Worm (Caenorhabditis elegans): ENCODE data around the gene unc-42.
A peak's percentile ranks its signal among the peaks of the same experiment; 100 is the strongest.

Gene unc-42

DNA sequence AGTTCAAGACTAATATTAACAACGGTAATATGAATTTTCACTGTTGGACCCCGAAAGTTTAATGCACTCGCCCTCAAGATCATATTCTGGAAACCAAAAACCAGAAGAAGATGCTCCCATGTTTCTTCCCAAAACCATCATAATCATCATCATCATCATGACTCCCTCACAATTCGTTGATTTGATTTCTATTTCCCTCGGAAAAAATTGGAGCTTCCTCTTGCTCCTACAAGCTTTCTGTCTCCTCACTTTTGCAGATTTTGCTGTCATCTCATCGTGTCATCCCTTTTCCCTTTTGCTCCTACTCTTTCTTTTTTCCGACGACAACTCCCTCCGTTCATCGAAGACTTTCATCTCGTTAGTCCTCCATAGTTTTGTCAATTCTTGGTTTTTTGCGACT is 2.8 kb upstream of the unc-42 start, which contains the start of gene F46B6.2:
TSS of gene F46B6.2 (plus strand) at position 316 of the 400 bp plus-strand sequence.
- TF ChIP-seq ama-1 (optimal IDR thresholded peaks at IDR 0.05) (no peak), jun-1 (tag; optimal IDR thresholded peaks at IDR 0.05) (no peak), nhr-237 (tag; optimal IDR thresholded peaks at IDR 0.05) (no peak), ceh-28 (tag; optimal IDR thresholded peaks at IDR 0.05) (no peak), unc-62 (GFP tag; optimal IDR thresholded peaks at IDR 0.05) (no peak), ztf-11 (tag; optimal IDR thresholded peaks at IDR 0.05) (no peak), elt-2 (tag; optimal IDR thresholded peaks at IDR 0.05) (no peak), lin-39 (tag; optimal IDR thresholded peaks at IDR 0.05) (no peak), fos-1 (tag; optimal IDR thresholded peaks at IDR 0.05) (no peak), eor-1 (tag; optimal IDR thresholded peaks at IDR 0.05) (no peak), fkh-2 (tag; optimal IDR thresholded peaks at IDR 0.05) (no peak), mml-1 (tag; optimal IDR thresholded peaks at IDR 0.05) (no peak), ZK546.5 (tag; optimal IDR thresholded peaks at IDR 0.05) (no peak), nhr-28 (tag; optimal IDR thresholded peaks at IDR 0.05) (no peak), nhr-67 (tag; optimal IDR thresholded peaks at IDR 0.05) (no peak)

DNA sequence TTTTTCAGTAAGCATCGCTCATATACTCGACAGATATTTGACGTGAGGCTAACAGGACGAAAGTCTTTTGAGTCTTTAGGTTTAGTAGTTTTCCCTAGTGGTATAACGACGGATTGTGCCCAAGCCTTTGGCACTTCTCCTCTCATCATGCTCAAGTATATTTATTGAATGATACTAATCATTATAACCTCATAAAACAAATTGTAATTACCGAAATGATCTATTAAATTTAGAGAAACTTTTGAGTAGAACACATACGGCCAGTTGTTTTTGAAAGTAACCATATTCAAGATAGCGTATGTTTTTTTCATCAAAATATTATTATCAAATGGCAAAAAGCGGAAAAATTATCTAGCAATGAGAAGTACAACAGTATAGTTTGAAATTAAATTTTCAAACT is 2.1 kb upstream of the unc-42 start:
- no peak for TF ChIP-seq nhr-23 (tag; optimal IDR thresholded peaks at IDR 0.05)
- TF ChIP-seq unc-62 (GFP tag; optimal IDR thresholded peaks at IDR 0.05) = no peak
- no peak for TF ChIP-seq nhr-237 (tag; optimal IDR thresholded peaks at IDR 0.05)
- TF ChIP-seq pqm-1 (tag; optimal IDR thresholded peaks at IDR 0.05) = no peak
- TF ChIP-seq eor-1 (tag; optimal IDR thresholded peaks at IDR 0.05) = no peak
- TF ChIP-seq jun-1 (tag; optimal IDR thresholded peaks at IDR 0.05) = no peak
- no peak for TF ChIP-seq nhr-67 (tag; optimal IDR thresholded peaks at IDR 0.05)
- no peak for TF ChIP-seq tbx-2 (tag; optimal IDR thresholded peaks at IDR 0.05)
- no peak for TF ChIP-seq unc-39 (tag; optimal IDR thresholded peaks at IDR 0.05)
- TF ChIP-seq skn-1 (tag; optimal IDR thresholded peaks at IDR 0.05) = no peak
- no peak for TF ChIP-seq nhr-12 (tag; optimal IDR thresholded peaks at IDR 0.05)
- no peak for TF ChIP-seq nhr-76 (tag; optimal IDR thresholded peaks at IDR 0.05)
- no peak for TF ChIP-seq snpc-4 (tag; optimal IDR thresholded peaks at IDR 0.05)

DNA sequence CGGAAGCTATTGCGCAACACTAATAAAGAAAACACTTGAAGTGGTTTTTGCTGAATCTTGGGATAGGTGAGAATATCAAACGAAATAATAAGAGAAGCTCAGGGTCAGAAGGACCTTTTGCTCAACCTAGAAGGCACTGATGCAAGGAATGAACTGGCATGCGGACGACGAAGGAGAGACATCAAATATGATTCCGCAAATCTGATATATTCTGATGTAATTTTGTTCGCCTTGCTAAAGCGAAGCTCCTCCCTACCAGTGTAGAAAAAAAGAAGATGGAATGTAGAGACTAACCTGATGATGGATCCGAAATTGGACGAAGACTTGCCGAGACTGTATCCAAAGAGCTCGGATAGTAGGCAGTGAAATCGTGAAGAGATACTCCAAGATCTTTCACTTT is 1.2 kb downstream of the unc-42 start:
- TF ChIP-seq fkh-10 (GFP tag; optimal IDR thresholded peaks at IDR 0.05) (peak; percentile 24), snpc-4 (tag; optimal IDR thresholded peaks at IDR 0.05) (no peak)

DNA sequence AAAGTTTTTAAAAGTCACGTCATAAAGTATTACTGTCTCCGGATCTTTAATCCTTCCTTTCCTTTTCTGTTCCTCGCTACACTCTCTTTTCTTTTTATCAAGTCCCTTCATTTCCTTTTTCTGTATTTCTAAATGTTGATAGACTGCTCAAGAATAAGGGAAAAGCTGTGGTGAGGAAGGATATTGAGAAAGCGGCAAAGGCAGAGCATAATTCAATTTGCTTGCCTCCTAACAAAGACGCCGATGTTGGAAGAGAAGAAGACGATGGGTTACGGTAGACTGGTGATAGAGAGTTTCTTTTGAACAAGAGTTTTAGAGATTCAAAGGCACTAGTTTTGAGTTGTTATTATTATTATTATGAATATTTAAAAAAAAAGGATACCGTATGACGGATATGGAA is 3.6 kb downstream of the unc-42 start:
- TF ChIP-seq nfya-1 (tag; optimal IDR thresholded peaks at IDR 0.05; ENCODE audit: insufficient read depth) = peak; percentile 64
- TF ChIP-seq fkh-10 (GFP tag; optimal IDR thresholded peaks at IDR 0.05) = peak; percentile 99
- no peak for TF ChIP-seq unc-39 (tag; optimal IDR thresholded peaks at IDR 0.05)

DNA sequence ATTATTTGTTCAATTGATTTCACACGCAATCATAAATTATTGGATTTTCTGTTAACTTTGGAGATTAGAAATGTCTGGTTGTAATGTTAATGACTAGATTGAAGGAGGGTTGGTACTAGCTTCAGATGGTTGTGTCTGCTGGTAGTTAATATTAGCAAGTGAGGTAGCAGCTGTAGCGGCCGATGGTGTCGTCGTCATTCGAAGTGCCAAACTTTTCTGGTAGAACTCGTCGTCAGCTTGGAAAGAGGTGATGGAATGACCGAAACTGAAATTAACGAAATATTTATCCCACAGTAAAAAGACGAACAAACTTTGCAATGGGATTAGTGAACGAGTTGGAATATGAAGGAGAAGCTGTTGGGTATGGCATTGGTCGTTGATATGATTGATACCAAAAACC is 4.6 kb downstream of the unc-42 start:
- no peak for TF ChIP-seq nhr-237 (tag; optimal IDR thresholded peaks at IDR 0.05)
- no peak for TF ChIP-seq ceh-16 (tag; optimal IDR thresholded peaks at IDR 0.05)
- no peak for TF ChIP-seq R02D3.7 (tag; optimal IDR thresholded peaks at IDR 0.05)
- TF ChIP-seq fos-1 (tag; optimal IDR thresholded peaks at IDR 0.05) = no peak
- no peak for TF ChIP-seq egl-5 (tag; optimal IDR thresholded peaks at IDR 0.05)
- TF ChIP-seq nhr-23 (tag; optimal IDR thresholded peaks at IDR 0.05) = no peak
- TF ChIP-seq aly-2 (tag; optimal IDR thresholded peaks at IDR 0.05) = no peak
- TF ChIP-seq zag-1 (tag; optimal IDR thresholded peaks at IDR 0.05) = no peak
- no peak for TF ChIP-seq lin-15B (tag; optimal IDR thresholded peaks at IDR 0.05)
- no peak for TF ChIP-seq nhr-76 (tag; optimal IDR thresholded peaks at IDR 0.05)
- no peak for TF ChIP-seq ZK546.5 (tag; optimal IDR thresholded peaks at IDR 0.05)
- no peak for TF ChIP-seq unc-39 (tag; optimal IDR thresholded peaks at IDR 0.05)

DNA sequence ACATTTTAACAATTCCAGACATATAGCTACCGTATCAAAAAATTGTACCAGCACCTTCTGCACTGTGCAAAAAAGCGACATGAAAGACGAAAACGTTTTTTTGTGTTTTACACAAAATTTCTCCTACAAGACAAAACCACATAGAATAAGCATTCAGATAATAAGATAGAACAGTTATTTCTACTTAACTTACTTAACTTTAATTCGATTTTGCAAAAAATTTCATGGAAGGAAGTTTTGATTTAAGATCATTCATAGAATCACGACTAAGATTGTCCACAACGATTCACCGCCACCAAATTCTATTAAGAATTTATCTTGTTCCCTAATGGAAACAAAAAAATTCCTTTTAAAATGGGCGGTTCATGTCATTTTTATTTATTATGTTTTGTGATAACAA is 5.4 kb downstream of the unc-42 start:
- TF ChIP-seq ceh-82 (tag; optimal IDR thresholded peaks at IDR 0.05) (no peak), pha-4 (tag; optimal IDR thresholded peaks at IDR 0.05) (no peak), unc-62 (GFP tag; optimal IDR thresholded peaks at IDR 0.05) (no peak), pqm-1 (tag; optimal IDR thresholded peaks at IDR 0.05) (no peak), nhr-237 (tag; optimal IDR thresholded peaks at IDR 0.05) (no peak), ZK546.5 (tag; optimal IDR thresholded peaks at IDR 0.05) (no peak), sea-2 (GFP tag; optimal IDR thresholded peaks at IDR 0.05) (no peak), fkh-10 (GFP tag; optimal IDR thresholded peaks at IDR 0.05) (no peak), jun-1 (tag; optimal IDR thresholded peaks at IDR 0.05) (no peak), nhr-25 (tag; optimal IDR thresholded peaks at IDR 0.05) (no peak), ceh-16 (tag; optimal IDR thresholded peaks at IDR 0.05) (no peak), nhr-67 (tag; optimal IDR thresholded peaks at IDR 0.05) (no peak), unc-39 (tag; optimal IDR thresholded peaks at IDR 0.05) (no peak), nhr-77 (tag; optimal IDR thresholded peaks at IDR 0.05) (no peak), ceh-28 (tag; optimal IDR thresholded peaks at IDR 0.05) (no peak), hmg-11 (tag; optimal IDR thresholded peaks at IDR 0.05) (no peak), mdl-1 (tag; optimal IDR thresholded peaks at IDR 0.05) (no peak), elt-2 (tag; optimal IDR thresholded peaks at IDR 0.05) (no peak), lsy-12 (tag; optimal IDR thresholded peaks at IDR 0.05) (no peak)

Measured in whole organism, L3 larva.